Fruit fly (Drosophila melanogaster): ENCODE data around the gene CG5860.

The CG5860 gene

DNA sequence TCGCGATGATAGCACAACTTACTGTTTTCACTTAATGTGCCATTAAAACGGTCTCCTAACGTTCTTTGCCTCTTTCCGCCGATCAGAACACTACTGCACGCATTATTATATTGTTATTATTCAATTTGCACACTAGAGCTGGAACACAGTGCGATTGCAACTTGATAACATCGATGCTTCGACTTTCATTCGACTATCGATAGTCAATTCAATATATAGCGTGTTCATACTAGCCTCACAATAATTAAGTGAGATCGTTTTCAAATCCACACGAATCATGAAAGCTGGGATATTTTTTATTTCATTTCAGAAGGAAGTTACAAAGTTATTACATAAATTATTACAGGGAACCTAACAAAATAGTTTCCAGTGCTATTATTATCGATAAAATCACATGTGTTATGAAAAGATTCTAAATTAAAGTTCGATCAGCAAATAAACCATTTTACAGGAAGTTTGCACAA is 8.1 kb upstream of the CG5860 start (continued):
- TF ChIP-seq CG32767 (GFP tag; IDR thresholded peaks at IDR 0.05) (peak; percentile 23; the same call in 1 of the 2 replicates), ci (GFP tag; IDR thresholded peaks at IDR 0.05) (no peak), gro (GFP tag; optimal IDR thresholded peaks at IDR 0.05) (peak; percentile 51), CG16863 (GFP tag; optimal IDR thresholded peaks at IDR 0.05) (no peak), CG12071 (GFP tag; optimal IDR thresholded peaks at IDR 0.05) (no peak), bcd (GFP tag; optimal IDR thresholded peaks at IDR 0.05) (peak; percentile 47), CG10267 (tag; optimal IDR thresholded peaks at IDR 0.05) (peak; percentile 16), Ets65A (GFP tag) (no peak), Taf1 (GFP tag; IDR thresholded peaks at IDR 0.05) (no peak), Nf-YA (GFP tag; IDR thresholded peaks at IDR 0.05) (0 out of 2 replicates have a peak, but pooled peaks have one; percentile 28), CG2199 (GFP tag; IDR thresholded peaks at IDR 0.05) (0 out of 3 replicates have a peak, but pooled peaks have one; percentile 53), Antp (GFP tag; optimal IDR thresholded peaks at IDR 0.05) (peak; percentile 45), CTCF (GFP tag; optimal IDR thresholded peaks at IDR 0.05) (no peak), cad (GFP tag; optimal IDR thresholded peaks at IDR 0.05) (no peak), lola (GFP tag; optimal IDR thresholded peaks at IDR 0.05) (peak in 1 of 3 experiments; percentile 88), CG9437 (GFP tag; optimal IDR thresholded peaks at IDR 0.05) (peak; percentile 24), Adf1 (GFP tag; IDR thresholded peaks at IDR 0.05) (no peak), bigmax (GFP tag; optimal IDR thresholded peaks at IDR 0.05) (no peak), CG2712 (tag; optimal IDR thresholded peaks at IDR 0.05) (peak; percentile 52), Oaz (GFP tag; IDR thresholded peaks at IDR 0.05) (no peak), CG10274 (GFP tag; optimal IDR thresholded peaks at IDR 0.05) (no peak), CG6254 (GFP tag; optimal IDR thresholded peaks at IDR 0.05) (no peak), wor (GFP tag; IDR thresholded peaks at IDR 0.05) (no peak), trh (GFP tag; optimal IDR thresholded peaks at IDR 0.05) (no peak), danr (GFP tag; IDR thresholded peaks at IDR 0.05) (no peak), Hr78 (GFP tag; optimal IDR thresholded peaks at IDR 0.05) (no peak), D19B (GFP tag; optimal IDR thresholded peaks at IDR 0.05) (no peak), dati (GFP tag; IDR thresholded peaks at IDR 0.05) (no peak), CG16779 (GFP tag; IDR thresholded peaks at IDR 0.05) (no peak), CG7786 (GFP tag; optimal IDR thresholded peaks at IDR 0.05) (peak; percentile 54), CG8089 (GFP tag; optimal IDR thresholded peaks at IDR 0.05) (no peak), Tbp (GFP tag; optimal IDR thresholded peaks at IDR 0.05) (no peak), dpn (GFP tag; optimal IDR thresholded peaks at IDR 0.05) (peak; percentile 61 to 70), HLHmδ (GFP tag; optimal IDR thresholded peaks at IDR 0.05) (no peak), cwo (GFP tag; optimal IDR thresholded peaks at IDR 0.05) (no peak), CG9797 (GFP tag; optimal IDR thresholded peaks at IDR 0.05) (no peak), chm (GFP tag; IDR thresholded peaks at IDR 0.05) (no peak), Spps (tag; optimal IDR thresholded peaks at IDR 0.05) (no peak), CG12769 (tag; optimal IDR thresholded peaks at IDR 0.05) (peak; percentile 72), CG16813 (GFP tag; IDR thresholded peaks at IDR 0.05; ENCODE audit: partially characterized antibody) (peak; percentile 80), CG4424 (GFP tag; optimal IDR thresholded peaks at IDR 0.05) (no peak), Dip3 (GFP tag; optimal IDR thresholded peaks at IDR 0.05) (peak; percentile 64), jumu (GFP tag; optimal IDR thresholded peaks at IDR 0.05) (peak; percentile 42), slp2 (GFP tag; optimal IDR thresholded peaks at IDR 0.05) (peak; percentile 43), lilli (GFP tag; optimal IDR thresholded peaks at IDR 0.05) (peak; percentile 83), CG13624 (GFP tag; optimal IDR thresholded peaks at IDR 0.05) (peak; percentile 39), slbo (GFP tag; IDR thresholded peaks at IDR 0.05) (peak; percentile 67), sisA (GFP tag; IDR thresholded peaks at IDR 0.05) (no peak), Mrtf (GFP tag; IDR thresholded peaks at IDR 0.05) (no peak), Neu2 (GFP tag; optimal IDR thresholded peaks at IDR 0.05; ENCODE audit: borderline replicate concordance) (no peak), CG4730 (GFP tag; IDR thresholded peaks at IDR 0.05) (no peak), NK7.1 (GFP tag; optimal IDR thresholded peaks at IDR 0.05) (no peak), gem (tag; optimal IDR thresholded peaks at IDR 0.05) (peak; percentile 80)

Data from whole organism, embryonic.